Fruit fly (Drosophila melanogaster) whole organism, pupa: ENCODE measurements around the gene CG42537.

ENCODE experiments used
- CG13204 ChIP-seq: fragments of 200-800 bp; sonication (Bioruptor generic); optimal IDR thresholded peaks from 2 replicates; lab custom pipeline; 2018; ENCODE audit warnings: missing biosample characterization, mild to moderate bottlenecking, missing genetic modification characterization, moderate library complexity
- CG14655 ChIP-seq: fragments of 200-800 bp; sonication (Bioruptor generic); optimal IDR thresholded peaks from 3 replicates; lab custom pipeline; 2017; ENCODE audit warnings: mild to moderate bottlenecking, missing biosample characterization, missing genetic modification reagents, missing genetic modification characterization
- CG15710 ChIP-seq: fragments of 200-800 bp; sonication (Bioruptor generic); optimal IDR thresholded peaks from 2 replicates; lab custom pipeline; 2018; ENCODE audit warnings: missing biosample characterization, mild to moderate bottlenecking, missing genetic modification characterization, moderate library complexity
- CG17806 ChIP-seq: fragments of 200-800 bp; sonication (Bioruptor generic); optimal IDR thresholded peaks from 2 replicates; lab custom pipeline; 2018; ENCODE audit warnings: missing biosample characterization, mild to moderate bottlenecking, missing genetic modification characterization, moderate library complexity
- CG32121 ChIP-seq: fragments of 200-800 bp; sonication (Bioruptor generic); IDR thresholded peaks from 2 replicates; pipeline ENCODE4 v1.3.6; 2022; ENCODE audit warnings: missing biosample characterization, missing genetic modification characterization
- CG4496 ChIP-seq: fragments of 200-800 bp; sonication (Bioruptor generic); IDR thresholded peaks from 3 replicates; pipeline ENCODE4 v1.3.6; 2022; ENCODE audit warnings: missing biosample characterization, missing genetic modification characterization
- CG8301 ChIP-seq: fragments of 200-800 bp; sonication (Bioruptor generic); optimal IDR thresholded peaks from 2 replicates; lab custom pipeline; 2018; ENCODE audit warnings: missing biosample characterization, mild to moderate bottlenecking, missing genetic modification characterization
- D1 ChIP-seq: fragments of 200-800 bp; sonication (Bioruptor generic); optimal IDR thresholded peaks from 2 replicates; lab custom pipeline; 2018; ENCODE audit warnings: missing biosample characterization, mild to moderate bottlenecking, missing genetic modification characterization, moderate library complexity
- EcR ChIP-seq: fragments of 200-800 bp; sonication (Bioruptor generic); optimal IDR thresholded peaks from 3 replicates; lab custom pipeline; 2019; ENCODE audit warnings: missing biosample characterization, missing genetic modification characterization, mild to moderate bottlenecking, moderate library complexity, missing genetic modification reagents
- Ets98B ChIP-seq: fragments of 200-800 bp; sonication (Bioruptor generic); IDR thresholded peaks from 2 replicates; pipeline ENCODE4 v1.3.6; 2022; ENCODE audit warnings: missing biosample characterization, missing genetic modification characterization
- rn ChIP-seq: fragments of 200-800 bp; sonication (Bioruptor generic); IDR thresholded peaks from 2 replicates; pipeline ENCODE4 v1.3.6; 2022; ENCODE audit warnings: missing biosample characterization, missing genetic modification characterization

dm6 chr3R:6377497-6377896 lies at the start of gene CG42537:
- TF ChIP-seq D1 (tag; lab: Kevin White, UChicago) (no peak), CG17806 (tag; lab: Kevin White, UChicago) (no peak), rn (GFP tag; lab: Robert Waterston, UW) (no peak), CG32121 (no peak), CG4496 (GFP tag; lab: Robert Waterston, UW) (no peak), CG8301 (tag; lab: Kevin White, UChicago) (no peak), CG13204 (GFP tag; lab: Kevin White, UChicago) (no peak), Ets98B (GFP tag; lab: Robert Waterston, UW) (no peak), EcR (GFP tag; lab: Kevin White, UChicago) (no peak), CG15710 (tag; lab: Kevin White, UChicago) (no peak), CG14655 (GFP tag; lab: Kevin White, UChicago) (no peak)
